Worm (Caenorhabditis elegans): ENCODE results near the gene T01B10.5.

ce11 chrX:8527950-8528349 is 32.8 kb downstream of the T01B10.5 start, which contains the start of gene flp-5:
- TF ChIP-seq W03F9.2 (tag; optimal IDR thresholded peaks at IDR 0.05) (no peak), him-1 (tag; optimal IDR thresholded peaks at IDR 0.05) (no peak)

All from whole organism, L4/young adult.